Worm (Caenorhabditis elegans): ENCODE data around the gene C04B4.2.

- TF ChIP-seq sdz-38 (tag; optimal IDR thresholded peaks at IDR 0.05) (no peak), hlh-26 (GFP tag; conservative IDR thresholded peaks at IDR 0.05) (no peak), B0035.1 (tag; optimal IDR thresholded peaks at IDR 0.05) (no peak), ets-4 (GFP tag; optimal IDR thresholded peaks at IDR 0.05) (no peak), nfya-1 (tag; optimal IDR thresholded peaks at IDR 0.05; ENCODE audit: borderline replicate concordance, insufficient read depth) (no peak)
Measured at ce11 chrX:12275577-12275976, 7.5 kb upstream of the C04B4.2 start, which contains the start of gene C04B4.6.
